Fruit fly (Drosophila melanogaster): ENCODE measurements around the gene pdm2.

Gene pdm2

dm6 chr2L:12674365-12674764, 17.4 kb downstream of the pdm2 start:
- TF ChIP-seq br (GFP tag; optimal IDR thresholded peaks at IDR 0.05) (no peak), fru (GFP tag; optimal IDR thresholded peaks at IDR 0.05) (no peak), h (GFP tag; optimal IDR thresholded peaks at IDR 0.05) (no peak), dmrt93B (GFP tag; optimal IDR thresholded peaks at IDR 0.05) (no peak), Rel (GFP tag; optimal IDR thresholded peaks at IDR 0.05) (no peak), Rel (tag; optimal IDR thresholded peaks at IDR 0.05) (no peak), Dif (GFP tag; optimal IDR thresholded peaks at IDR 0.05; ENCODE audit: partially characterized antibody) (no peak), Hr83 (GFP tag; optimal IDR thresholded peaks at IDR 0.05; ENCODE audit: poor library complexity, severe bottlenecking) (no peak), Sp1 (GFP tag; optimal IDR thresholded peaks at IDR 0.05) (no peak), rgr (GFP tag; optimal IDR thresholded peaks at IDR 0.05) (no peak), Vsx2 (GFP tag; optimal IDR thresholded peaks at IDR 0.05; ENCODE audit: partially characterized antibody) (no peak), Dfd (GFP tag; optimal IDR thresholded peaks at IDR 0.05) (no peak), jim (GFP tag; optimal IDR thresholded peaks at IDR 0.05) (no peak), GATAd (GFP tag; optimal IDR thresholded peaks at IDR 0.05) (no peak), lola (GFP tag; optimal IDR thresholded peaks at IDR 0.05) (no peak), Hnf4 (GFP tag; optimal IDR thresholded peaks at IDR 0.05) (no peak), tai (GFP tag; optimal IDR thresholded peaks at IDR 0.05) (no peak), Jra (GFP tag; optimal IDR thresholded peaks at IDR 0.05) (no peak)

dm6 chr2L:12678286-12678685, 21.3 kb downstream of the pdm2 start:
- no peak for TF ChIP-seq Sp1 (GFP tag; optimal IDR thresholded peaks at IDR 0.05)
- no peak for TF ChIP-seq dl (GFP tag; optimal IDR thresholded peaks at IDR 0.05; ENCODE audit: insufficient read depth in 1 of 2, partially characterized antibody in 2 of 2)
- TF ChIP-seq h (GFP tag; optimal IDR thresholded peaks at IDR 0.05) = no peak
- no peak for TF ChIP-seq Mio (GFP tag; optimal IDR thresholded peaks at IDR 0.05)
- no peak for TF ChIP-seq tai (GFP tag; optimal IDR thresholded peaks at IDR 0.05)
- no peak for TF ChIP-seq br (GFP tag; optimal IDR thresholded peaks at IDR 0.05)
- TF ChIP-seq psq (GFP tag; optimal IDR thresholded peaks at IDR 0.05) = no peak
- no peak for TF ChIP-seq pan (optimal IDR thresholded peaks at IDR 0.05)
- no peak for TF ChIP-seq N (GFP tag; optimal IDR thresholded peaks at IDR 0.05)
- TF ChIP-seq HLH106 (tag; optimal IDR thresholded peaks at IDR 0.05) = no peak
- TF ChIP-seq Myc (optimal IDR thresholded peaks at IDR 0.05) = no peak
- no peak for TF ChIP-seq foxo (GFP tag; optimal IDR thresholded peaks at IDR 0.05)
- no peak for TF ChIP-seq usp (GFP tag; optimal IDR thresholded peaks at IDR 0.05)
- no peak for TF ChIP-seq dmrt93B (GFP tag; optimal IDR thresholded peaks at IDR 0.05)

- TF ChIP-seq psq (GFP tag; optimal IDR thresholded peaks at IDR 0.05) = no peak
These were observed 22.3 kb downstream of the pdm2 start for dm6 chr2L:12679310-12679709.

DNA sequence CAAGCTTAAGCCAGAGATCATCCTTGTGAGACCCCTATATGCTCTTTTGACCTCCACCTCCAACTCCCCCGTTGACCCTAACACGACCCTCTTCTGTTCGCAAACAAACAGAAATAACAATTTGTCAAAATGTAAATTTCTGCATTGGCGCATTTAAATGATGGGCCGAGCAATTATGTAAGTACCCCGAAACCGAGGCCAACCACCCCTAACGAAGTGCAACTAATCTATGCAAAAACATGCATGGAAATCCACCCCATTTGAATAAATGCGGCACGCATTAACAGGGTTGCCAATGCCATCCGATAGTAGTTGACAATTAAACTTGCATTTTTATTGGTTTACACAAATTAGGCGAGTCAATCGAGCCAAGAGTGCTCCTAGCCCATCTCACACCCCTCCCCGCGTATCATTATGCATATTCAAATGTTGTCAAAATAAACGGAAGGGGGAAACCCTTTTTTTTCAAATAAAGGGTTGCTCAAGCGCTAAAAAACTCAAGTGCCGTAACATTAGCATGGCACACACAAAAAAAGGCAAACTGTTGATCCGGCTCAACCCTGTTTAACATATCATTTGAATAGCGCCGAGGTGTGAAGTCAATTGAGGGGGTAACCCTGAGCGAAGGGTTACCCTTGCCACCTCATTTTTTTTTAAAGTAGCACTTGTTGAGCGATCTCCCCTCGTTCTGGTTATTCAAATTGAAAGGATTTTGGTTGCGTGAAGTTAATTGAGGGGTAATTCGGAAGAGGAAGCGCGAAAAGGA, 24.8 kb downstream of the pdm2 start:
- TF ChIP-seq OdsH (GFP tag; optimal IDR thresholded peaks at IDR 0.05) (no peak), brk (GFP tag; optimal IDR thresholded peaks at IDR 0.05) (no peak), Rel (GFP tag; optimal IDR thresholded peaks at IDR 0.05) (no peak), Rel (tag; optimal IDR thresholded peaks at IDR 0.05) (no peak), woc (GFP tag; optimal IDR thresholded peaks at IDR 0.05) (no peak), Hr83 (GFP tag; optimal IDR thresholded peaks at IDR 0.05; ENCODE audit: poor library complexity, severe bottlenecking) (no peak), N (GFP tag; optimal IDR thresholded peaks at IDR 0.05) (no peak), ey (GFP tag; optimal IDR thresholded peaks at IDR 0.05) (no peak), Dif (GFP tag; optimal IDR thresholded peaks at IDR 0.05; ENCODE audit: partially characterized antibody) (no peak), CG32264 (GFP tag; optimal IDR thresholded peaks at IDR 0.05) (no peak), GATAd (GFP tag; optimal IDR thresholded peaks at IDR 0.05) (no peak), br (GFP tag; optimal IDR thresholded peaks at IDR 0.05) (no peak), Mio (GFP tag; optimal IDR thresholded peaks at IDR 0.05) (no peak), Hnf4 (GFP tag; optimal IDR thresholded peaks at IDR 0.05) (no peak)

- TF ChIP-seq GATAd (GFP tag; optimal IDR thresholded peaks at IDR 0.05) (no peak), Jra (GFP tag; optimal IDR thresholded peaks at IDR 0.05) (no peak), jim (GFP tag; optimal IDR thresholded peaks at IDR 0.05) (no peak), foxo (GFP tag; optimal IDR thresholded peaks at IDR 0.05) (no peak)
These were observed 29.8 kb downstream of the pdm2 start for dm6 chr2L:12686811-12687210.
